Fruit fly (Drosophila melanogaster) S2 (cell line): ENCODE data around the gene CG9109.

Experiments used
- CG8478 ChIP-seq: fragments of >200 bp; optimal IDR thresholded peaks from 2 replicates; lab custom pipeline; 2018
- CTCF ChIP-seq, 2 experiments: fragments of >200 bp; optimal IDR thresholded peaks; 2 replicates each; lab custom pipeline; 2018

- TF ChIP-seq CG8478 (no peak), CTCF (optimal IDR thresholded peaks at IDR 0.05; lab: Kevin White, UChicago) (peak in 1 of 2 experiments; percentile 38)
These were observed 13.4 kb upstream of the CG9109 start, which contains the start of gene IPIP for dm6 chr2L:6047528-6048160.
